ENCODE assay signal across 1 fruit fly cellular context in genomic region chr2L:10468388-10468787, dm6.
A peak's percentile ranks its signal among the peaks of the same experiment; 100 is the strongest.
TF ChIP-seq lines count a peak whose summit lies in the region.

No protein-coding gene starts in this region.

TF ChIP-seq in whole organism, embryonic, 481 proteins besides CTCF, POLR2A, EP300 and RAD21 (continued from another document):
- TF ChIP-seq Six4 (GFP tag; optimal IDR thresholded peaks at IDR 0.05; lab: Kevin White, UChicago): peak; percentile 18
- no peak for TF ChIP-seq Bgb (GFP tag; IDR thresholded peaks at IDR 0.05; lab: Robert Waterston, UW; ENCODE audit: partially characterized antibody)
- TF ChIP-seq CG8388 (GFP tag; optimal IDR thresholded peaks at IDR 0.05; lab: Kevin White, UChicago): peak; percentile 25
- peak; percentile 78 for TF ChIP-seq NFAT (GFP tag; IDR thresholded peaks at IDR 0.05; lab: Robert Waterston, UW)
- TF ChIP-seq Ets97D (GFP tag; optimal IDR thresholded peaks at IDR 0.05; lab: Kevin White, UChicago): peak; percentile 1
- 0 out of 3 replicates have a peak, but pooled peaks have one; percentile 14 for TF ChIP-seq croc (GFP tag; conservative IDR thresholded peaks at IDR 0.05; lab: Robert Waterston, UW)
- no peak for TF ChIP-seq CrebB (tag; optimal IDR thresholded peaks at IDR 0.05; lab: Kevin White, UChicago)
- no peak for TF ChIP-seq CG14860 (GFP tag; IDR thresholded peaks at IDR 0.05; lab: Robert Waterston, UW; ENCODE audit: partially characterized antibody)
- peak; percentile 37 for TF ChIP-seq CG4328 (GFP tag; optimal IDR thresholded peaks at IDR 0.05; lab: Kevin White, UChicago)
- peak; percentile 63 for TF ChIP-seq sens (GFP tag; lab: Kevin White, UChicago)
- peak; percentile 43; the same call in 1 of the 2 replicates for TF ChIP-seq Ada2b (GFP tag; IDR thresholded peaks at IDR 0.05; lab: Robert Waterston, UW)
- peak; percentile 70 for TF ChIP-seq CG2712 (tag; optimal IDR thresholded peaks at IDR 0.05; lab: Kevin White, UChicago)
- TF ChIP-seq Dfd (GFP tag; optimal IDR thresholded peaks at IDR 0.05; lab: Kevin White, UChicago): no peak
- TF ChIP-seq CG11398 (GFP tag; optimal IDR thresholded peaks at IDR 0.05; lab: Kevin White, UChicago): no peak
- TF ChIP-seq crol (GFP tag; IDR thresholded peaks at IDR 0.05; lab: Robert Waterston, UW): no peak
- TF ChIP-seq CG4282 (GFP tag; optimal IDR thresholded peaks at IDR 0.05; lab: Kevin White, UChicago): no peak
- peak; percentile 43 for TF ChIP-seq CG3281 (GFP tag; optimal IDR thresholded peaks at IDR 0.05; lab: Kevin White, UChicago)
- peak; percentile 81 for TF ChIP-seq vvl (GFP tag; IDR thresholded peaks at IDR 0.05; lab: Robert Waterston, UW)
- peak; percentile 32 for TF ChIP-seq CG6765 (GFP tag; optimal IDR thresholded peaks at IDR 0.05; lab: Kevin White, UChicago)
- TF ChIP-seq pros (GFP tag; optimal IDR thresholded peaks at IDR 0.05; lab: Kevin White, UChicago): no peak
- TF ChIP-seq B-H2 (GFP tag; optimal IDR thresholded peaks at IDR 0.05; lab: Kevin White, UChicago): peak; percentile 27
- TF ChIP-seq gem (tag; optimal IDR thresholded peaks at IDR 0.05; lab: Kevin White, UChicago): peak; percentile 69
- peak; percentile 63 for TF ChIP-seq Atf6 (GFP tag; IDR thresholded peaks at IDR 0.05; lab: Robert Waterston, UW)
- TF ChIP-seq CG6854 (GFP tag; optimal IDR thresholded peaks at IDR 0.05; lab: Kevin White, UChicago): no peak
- peak; percentile 24 for TF ChIP-seq HLH54F (GFP tag; optimal IDR thresholded peaks at IDR 0.05; lab: Kevin White, UChicago)
- peak; percentile 41 for TF ChIP-seq kay (GFP tag; optimal IDR thresholded peaks at IDR 0.05; lab: Kevin White, UChicago)
- TF ChIP-seq HLH3B (GFP tag; IDR thresholded peaks at IDR 0.05; lab: Robert Waterston, UW): peak; percentile 75
- TF ChIP-seq CG15269 (tag; optimal IDR thresholded peaks at IDR 0.05; lab: Kevin White, UChicago): peak; percentile 72
- TF ChIP-seq mam (GFP tag; optimal IDR thresholded peaks at IDR 0.05; lab: Kevin White, UChicago): peak; percentile 39
TF ChIP-seq in whole organism, embryonic: peak in this region for 231.
